Worm (Caenorhabditis elegans) whole organism, L4 larva: ENCODE results near the gene ZK177.12.

ENCODE experiments used
- F44E2.7 ChIP-seq: fragments of 200-800 bp; sonication (Bioruptor generic); IDR thresholded peaks from 2 replicates; pipeline ENCODE4 v2.1.2; 2022; ENCODE audit warnings: missing genetic modification characterization, missing compliant biosample characterization
- R02D3.7 ChIP-seq: fragments of 150-350 bp; sonication (generic microtip); optimal IDR thresholded peaks from 3 replicates; lab custom pipeline; 2014; ENCODE audit warnings: missing biosample characterization, missing genetic modification characterization
- Y48G9A.11 ChIP-seq: fragments of 200-800 bp; sonication (Bioruptor generic); IDR thresholded peaks from 2 replicates; pipeline ENCODE4 v1.3.6; 2022; ENCODE audit warnings: missing genetic modification reagents, missing genetic modification characterization, missing compliant biosample characterization
- aha-1 ChIP-seq: fragments of 150-350 bp; peaks from one replicate; lab custom pipeline; 2014; ENCODE audit warnings: missing biosample characterization, missing genetic modification characterization
- ceh-28 ChIP-seq: fragments of 150-350 bp; optimal IDR thresholded peaks from 2 replicates; lab custom pipeline; 2014; ENCODE audit warnings: missing biosample characterization, missing genetic modification reagents, missing genetic modification characterization
- ceh-32 ChIP-seq: sonication (generic microtip); optimal IDR thresholded peaks from 2 replicates; lab custom pipeline; 2016; ENCODE audit warnings: mild to moderate bottlenecking, missing genetic modification characterization, missing compliant biosample characterization; ENCODE audit not compliant: poor library complexity
- ceh-62 ChIP-seq: sonication (generic microtip); optimal IDR thresholded peaks from 2 replicates; lab custom pipeline; 2017; ENCODE audit warnings: missing biosample characterization, missing genetic modification characterization
- daf-16 ChIP-seq, 3 experiments: sonication (generic microtip); optimal IDR thresholded peaks; 2 replicates each; lab custom pipeline; 2016 to 2017; ENCODE audit warnings: missing genetic modification characterization in 3 of 3, missing genetic modification reagents in 3 of 3, mild to moderate bottlenecking in 2 of 3, missing compliant biosample characterization in 2 of 3, missing biosample characterization in 1 of 3, moderate library complexity in 1 of 3
- daf-19 ChIP-seq: fragments of 200-800 bp; sonication (Bioruptor generic); conservative IDR thresholded peaks from 2 replicates; pipeline ENCODE4 v1.3.6; 2022; ENCODE audit warnings: missing genetic modification characterization, missing compliant biosample characterization
- daf-8 ChIP-seq: fragments of 200-800 bp; sonication (Bioruptor generic); IDR thresholded peaks from 2 replicates; pipeline ENCODE4 v1.3.6; 2022; ENCODE audit warnings: missing genetic modification characterization, missing compliant biosample characterization
- dpl-1 ChIP-seq: fragments of 150-350 bp; optimal IDR thresholded peaks from 2 replicates; lab custom pipeline; 2014; ENCODE audit warnings: missing biosample characterization, missing genetic modification reagents, missing genetic modification characterization
- duxl-1 ChIP-seq: sonication (generic microtip); optimal IDR thresholded peaks from 2 replicates; lab custom pipeline; 2016; ENCODE audit warnings: mild to moderate bottlenecking, missing genetic modification characterization, moderate library complexity, missing compliant biosample characterization; ENCODE audit not compliant: poor library complexity
- dve-1 ChIP-seq: sonication (generic microtip); optimal IDR thresholded peaks from 2 replicates; lab custom pipeline; 2017; ENCODE audit warnings: antibody characterized with exemption, mild to moderate bottlenecking, missing genetic modification characterization, missing compliant biosample characterization; ENCODE audit not compliant: insufficient read depth
- egl-43 ChIP-seq: fragments of 200-800 bp; sonication (Bioruptor generic); IDR thresholded peaks from 2 replicates; pipeline ENCODE4 v1.3.6; 2022; ENCODE audit warnings: missing genetic modification reagents, missing genetic modification characterization, missing compliant biosample characterization
- hlh-11 ChIP-seq: fragments of 200-800 bp; sonication (Bioruptor generic); optimal IDR thresholded peaks from 2 replicates; lab custom pipeline; 2018; ENCODE audit warnings: mild to moderate bottlenecking, missing genetic modification characterization, missing compliant biosample characterization
- hlh-30 ChIP-seq: sonication (generic microtip); optimal IDR thresholded peaks from 2 replicates; lab custom pipeline; 2017; ENCODE audit warnings: antibody characterized with exemption, mild to moderate bottlenecking, missing genetic modification characterization, missing compliant biosample characterization; ENCODE audit not compliant: insufficient read depth
- lin-38 ChIP-seq: fragments of 200-800 bp; sonication (Bioruptor generic); IDR thresholded peaks from 2 replicates; pipeline ENCODE4 v1.3.6; 2022; ENCODE audit warnings: missing genetic modification reagents, missing genetic modification characterization, missing compliant biosample characterization
- lir-3 ChIP-seq: sonication (generic microtip); optimal IDR thresholded peaks from 2 replicates; lab custom pipeline; 2016; ENCODE audit warnings: mild to moderate bottlenecking, missing genetic modification characterization, missing compliant biosample characterization
- lsy-2 ChIP-seq, 2 experiments: fragments of 150-350 bp in 1 of 2; sonication (generic microtip) in 1 of 2; optimal IDR thresholded peaks; 2 replicates each; lab custom pipeline; 2014 to 2017; ENCODE audit warnings: missing biosample characterization in 2 of 2, missing genetic modification characterization in 2 of 2
- madf-9 ChIP-seq: fragments of 200-800 bp; sonication (Bioruptor generic); conservative IDR thresholded peaks from 2 replicates; pipeline ENCODE4 v1.3.6; 2022; ENCODE audit warnings: missing genetic modification reagents, missing genetic modification characterization, missing compliant biosample characterization
- mdl-1 ChIP-seq, 2 experiments: fragments of 150-350 bp in 1 of 2; sonication (generic microtip) in 1 of 2; optimal IDR thresholded peaks; 2 replicates each; lab custom pipeline; 2014 to 2017; ENCODE audit warnings: missing biosample characterization in 2 of 2, missing genetic modification characterization in 2 of 2
- mep-1 ChIP-seq: fragments of 150-350 bp; sonication (generic microtip); optimal IDR thresholded peaks from 3 replicates; lab custom pipeline; 2014; ENCODE audit warnings: missing biosample characterization, missing genetic modification characterization
- mes-2 ChIP-seq: sonication (generic microtip); optimal IDR thresholded peaks from 2 replicates; lab custom pipeline; 2016; ENCODE audit warnings: missing genotype, mild to moderate bottlenecking, missing genetic modification characterization, missing compliant biosample characterization; ENCODE audit not compliant: poor library complexity, severe bottlenecking
- mxl-2 ChIP-seq: fragments of 200-800 bp; sonication (Bioruptor generic); conservative IDR thresholded peaks from 2 replicates; pipeline ENCODE4 v1.3.6; 2022; ENCODE audit warnings: missing genetic modification reagents, missing genetic modification characterization, missing compliant biosample characterization
- nhr-11 ChIP-seq: fragments of 150-350 bp; optimal IDR thresholded peaks from 2 replicates; lab custom pipeline; 2014; ENCODE audit warnings: missing biosample characterization, missing genetic modification characterization
- nhr-237 ChIP-seq: sonication (generic microtip); optimal IDR thresholded peaks from 2 replicates; lab custom pipeline; 2017; ENCODE audit warnings: missing biosample characterization, missing genetic modification characterization
- nhr-25 ChIP-seq: sonication (generic microtip); optimal IDR thresholded peaks from 2 replicates; lab custom pipeline; 2017; ENCODE audit warnings: missing genetic modification characterization, mild to moderate bottlenecking, missing compliant biosample characterization, antibody characterized with exemption, moderate library complexity, borderline replicate concordance; ENCODE audit not compliant: insufficient read depth
- nhr-28 ChIP-seq: fragments of 150-350 bp; optimal IDR thresholded peaks from 2 replicates; lab custom pipeline; 2014; ENCODE audit warnings: missing biosample characterization, missing genetic modification characterization
- nhr-41 ChIP-seq: fragments of 200-800 bp; sonication (Bioruptor generic); IDR thresholded peaks from 2 replicates; pipeline ENCODE4 v1.3.6; 2022; ENCODE audit warnings: missing genetic modification reagents, missing genetic modification characterization, missing compliant biosample characterization
- nhr-48 ChIP-seq: sonication (generic microtip); optimal IDR thresholded peaks from 2 replicates; lab custom pipeline; 2016; ENCODE audit warnings: mild to moderate bottlenecking, missing genetic modification characterization, missing compliant biosample characterization
- nhr-6 ChIP-seq: fragments of 150-350 bp; optimal IDR thresholded peaks from 2 replicates; lab custom pipeline; 2014; ENCODE audit warnings: missing biosample characterization, missing genetic modification characterization
- nhr-77 ChIP-seq: fragments of 150-350 bp; optimal IDR thresholded peaks from 2 replicates; lab custom pipeline; 2014; ENCODE audit warnings: missing biosample characterization, missing genetic modification characterization
- rbr-2 ChIP-seq: sonication (generic microtip); optimal IDR thresholded peaks from 2 replicates; lab custom pipeline; 2016; ENCODE audit warnings: missing genotype, missing genetic modification characterization, missing compliant biosample characterization
- set-16 ChIP-seq: fragments of 200-800 bp; sonication (Bioruptor generic); IDR thresholded peaks from 2 replicates; pipeline ENCODE4 v1.3.6; 2022; ENCODE audit warnings: missing genetic modification reagents, missing genetic modification characterization, missing compliant biosample characterization
- snpc-4 ChIP-seq: fragments of 150-350 bp; optimal IDR thresholded peaks from 2 replicates; lab custom pipeline; 2014; ENCODE audit warnings: missing biosample characterization, missing genetic modification characterization
- tag-97 ChIP-seq: fragments of 200-800 bp; sonication (Bioruptor generic); IDR thresholded peaks from 2 replicates; pipeline ENCODE4 v1.3.6; 2022; ENCODE audit warnings: missing genetic modification characterization, missing compliant biosample characterization
- tra-1 ChIP-seq: fragments of 200-800 bp; sonication (Bioruptor generic); IDR thresholded peaks from 2 replicates; pipeline ENCODE4 v1.3.6; 2022; ENCODE audit warnings: missing genetic modification reagents, missing genetic modification characterization, missing compliant biosample characterization
- unc-62 ChIP-seq, 3 experiments: fragments of 150-350 bp in 1 of 3; sonication (generic microtip); optimal IDR thresholded peaks in 2 of 3; peaks in 1 of 3; 1 replicate in 1 of 3; 2 replicates in 2 of 3; lab custom pipeline; 2014 to 2017; ENCODE audit warnings: missing biosample characterization in 3 of 3, missing genetic modification characterization in 3 of 3, missing genetic modification reagents in 3 of 3, missing genotype in 1 of 3

The ZK177.12 gene

ce11 chrII:5521411-5521810 lies at the start of gene ZK177.12:
ZK177.12 (plus strand) TSS chrII:5521711.
- no peak for TF ChIP-seq unc-62 (GFP tag; optimal IDR thresholded peaks at IDR 0.05 in 1 of 2; lab: Kevin White, UChicago)
- no peak for TF ChIP-seq unc-62 (tag; optimal IDR thresholded peaks at IDR 0.05; lab: Kevin White, UChicago)
- no peak for TF ChIP-seq R02D3.7 (tag; lab: Kevin White, UChicago)
- TF ChIP-seq mxl-2 (GFP tag; lab: Robert Waterston, UW): no peak
- no peak for TF ChIP-seq nhr-11
- no peak for TF ChIP-seq Y48G9A.11 (GFP tag; lab: Robert Waterston, UW)
- TF ChIP-seq nhr-77 (tag; lab: Kevin White, UChicago): no peak
- no peak for TF ChIP-seq hlh-11
- no peak for TF ChIP-seq mdl-1 (tag; optimal IDR thresholded peaks at IDR 0.05; lab: Kevin White, UChicago)
- no peak for TF ChIP-seq nhr-237 (tag; lab: Kevin White, UChicago)
- TF ChIP-seq dpl-1: no peak
- TF ChIP-seq set-16 (GFP tag; lab: Robert Waterston, UW): no peak
- TF ChIP-seq nhr-25: no peak
- TF ChIP-seq ceh-32 (tag; lab: Kevin White, UChicago): no peak
- TF ChIP-seq ceh-28 (tag; lab: Kevin White, UChicago): no peak

- TF ChIP-seq aha-1 (tag; lab: Kevin White, UChicago) (peak; percentile 89), nhr-28 (tag; lab: Kevin White, UChicago) (peak; percentile 25), mes-2 (tag; lab: Kevin White, UChicago) (peak; percentile 72), lin-38 (GFP tag; lab: Robert Waterston, UW) (peak; percentile 65), F44E2.7 (GFP tag; lab: Robert Waterston, UW) (no peak), ceh-62 (no peak), nhr-41 (GFP tag; lab: Robert Waterston, UW) (no peak), tra-1 (GFP tag; lab: Robert Waterston, UW) (no peak), nhr-237 (tag; lab: Kevin White, UChicago) (no peak), nhr-6 (tag; lab: Kevin White, UChicago) (peak; percentile 30), rbr-2 (tag; lab: Kevin White, UChicago) (peak; percentile 42), tag-97 (no peak), hlh-30 (tag; lab: Kevin White, UChicago) (peak; percentile 44), nhr-25 (peak; percentile 7), unc-62 (GFP tag; optimal IDR thresholded peaks at IDR 0.05 in 1 of 2; lab: Kevin White, UChicago) (peak in 1 of 2 experiments; percentile 24), unc-62 (tag; optimal IDR thresholded peaks at IDR 0.05; lab: Kevin White, UChicago) (no peak), madf-9 (GFP tag; lab: Robert Waterston, UW) (no peak), egl-43 (GFP tag; lab: Robert Waterston, UW) (no peak), lsy-2 (tag; optimal IDR thresholded peaks at IDR 0.05; lab: Kevin White, UChicago) (peak in 1 of 2 experiments; percentile 82), nhr-48 (tag; lab: Kevin White, UChicago) (no peak), daf-8 (GFP tag; lab: Robert Waterston, UW) (no peak), daf-19 (GFP tag; lab: Robert Waterston, UW) (0 out of 2 replicates have a peak, but pooled peaks have one; percentile 48), dpl-1 (peak; percentile 96), daf-16 (GFP tag; optimal IDR thresholded peaks at IDR 0.05; lab: Kevin White, UChicago) (no peak), daf-16 (tag; optimal IDR thresholded peaks at IDR 0.05; lab: Kevin White, UChicago) (peak; percentile 31), lir-3 (tag; lab: Kevin White, UChicago) (no peak), snpc-4 (tag; lab: Kevin White, UChicago) (no peak), mxl-2 (GFP tag; lab: Robert Waterston, UW) (no peak), dve-1 (tag; lab: Kevin White, UChicago) (peak; percentile 68), duxl-1 (tag; lab: Kevin White, UChicago) (no peak), mep-1 (tag; lab: Kevin White, UChicago) (peak; percentile 38)
These were observed 47.5 kb upstream of the ZK177.12 start, which contains the start of gene mrps-16 for ce11 chrII:5473946-5474423. mrps-16 (plus strand) TSS chrII:5474373.
